Worm (Caenorhabditis elegans): ENCODE data around the gene asp-5.

- TF ChIP-seq ama-1 (optimal IDR thresholded peaks at IDR 0.05) (no peak), nhr-77 (tag; optimal IDR thresholded peaks at IDR 0.05) (no peak), ceh-9 (tag; optimal IDR thresholded peaks at IDR 0.05) (no peak)
Measured at ce11 chrV:8239928-8240327, 32.3 kb upstream of the asp-5 start, which contains the start of gene C16D9.3.
